Worm (Caenorhabditis elegans) whole organism, L1 larva: ENCODE measurements around the gene fbxa-224.

Experiments
- aly-2 ChIP-seq: fragments of 150-350 bp; optimal IDR thresholded peaks from 2 replicates; lab custom pipeline; 2014; ENCODE audit warnings: missing biosample characterization, missing genetic modification characterization
- efl-1 ChIP-seq, 4 experiments: fragments of 150-350 bp; optimal IDR thresholded peaks in 3 of 4; peaks in 1 of 4; 1 replicate in 1 of 4; 2 replicates in 3 of 4; lab custom pipeline; 2014; ENCODE audit warnings: missing biosample characterization in 2 of 4, missing genetic modification characterization in 2 of 4, missing genetic modification reagents in 2 of 4
- elt-3 ChIP-seq, 6 experiments: fragments of 150-350 bp in 1 of 6; sonication (generic microtip); optimal IDR thresholded peaks; 2 replicates each; lab custom pipeline; 2017 to 2018; ENCODE audit warnings: missing biosample characterization in 6 of 6, missing genetic modification characterization in 6 of 6, inconsistent platforms in 1 of 6
- lir-3 ChIP-seq: sonication (generic microtip); optimal IDR thresholded peaks from 2 replicates; lab custom pipeline; 2016; ENCODE audit warnings: mild to moderate bottlenecking, missing genetic modification characterization, moderate library complexity, missing compliant biosample characterization; ENCODE audit not compliant: poor library complexity
- snpc-4 ChIP-seq: fragments of 150-350 bp; optimal IDR thresholded peaks from 2 replicates; lab custom pipeline; 2014; ENCODE audit warnings: missing biosample characterization, missing genetic modification characterization
- sptf-1 ChIP-seq: fragments of 150-350 bp; optimal IDR thresholded peaks from 2 replicates; lab custom pipeline; 2014; ENCODE audit warnings: missing biosample characterization, missing genetic modification characterization
- zag-1 ChIP-seq: fragments of 150-350 bp; optimal IDR thresholded peaks from 2 replicates; lab custom pipeline; 2014; ENCODE audit warnings: missing biosample characterization, missing genetic modification characterization

DNA sequence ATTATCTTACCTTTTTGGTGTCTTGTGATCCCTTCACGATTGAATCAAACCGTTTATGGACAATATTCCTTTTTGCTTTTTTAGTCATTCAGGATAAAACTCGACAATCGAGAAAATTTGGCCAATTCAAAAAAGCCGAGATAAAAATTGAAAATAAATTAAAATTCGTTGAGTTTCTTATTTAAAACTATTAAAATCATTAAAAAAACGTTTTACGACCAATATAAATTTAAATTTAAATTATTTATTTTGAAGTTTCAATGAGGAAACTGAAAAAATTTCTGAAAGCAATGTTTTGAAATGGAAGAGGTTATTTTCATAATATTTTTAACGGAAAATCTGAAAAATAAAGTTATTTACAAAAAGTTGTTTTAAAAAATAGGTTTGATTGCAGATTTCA, 24.7 kb downstream of the fbxa-224 start, which contains the start of gene ZK1290.15:
- TF ChIP-seq lir-3 (tag; lab: Kevin White, UChicago), result no peak
- TF ChIP-seq elt-3 (tag; optimal IDR thresholded peaks at IDR 0.05; lab: Kevin White, UChicago), result no peak
- no peak for TF ChIP-seq efl-1 (optimal IDR thresholded peaks at IDR 0.05; lab: Kevin White, UChicago)
- no peak for TF ChIP-seq efl-1 (GFP tag; optimal IDR thresholded peaks at IDR 0.05 in 1 of 2; lab: Kevin White, UChicago)
- TF ChIP-seq sptf-1, result no peak
- TF ChIP-seq snpc-4 (tag; lab: Kevin White, UChicago), result no peak
- no peak for TF ChIP-seq aly-2 (tag; lab: Kevin White, UChicago)
- TF ChIP-seq zag-1 (tag; lab: Kevin White, UChicago), result no peak
